Worm (Caenorhabditis elegans): ENCODE measurements around the gene sgt-1.
"Not testable (repeated sequence)": the region's sequence is repeated elsewhere in the genome, so short reads cannot be mapped to it uniquely, and the experiment has no call there.

sgt-1 gene

DNA sequence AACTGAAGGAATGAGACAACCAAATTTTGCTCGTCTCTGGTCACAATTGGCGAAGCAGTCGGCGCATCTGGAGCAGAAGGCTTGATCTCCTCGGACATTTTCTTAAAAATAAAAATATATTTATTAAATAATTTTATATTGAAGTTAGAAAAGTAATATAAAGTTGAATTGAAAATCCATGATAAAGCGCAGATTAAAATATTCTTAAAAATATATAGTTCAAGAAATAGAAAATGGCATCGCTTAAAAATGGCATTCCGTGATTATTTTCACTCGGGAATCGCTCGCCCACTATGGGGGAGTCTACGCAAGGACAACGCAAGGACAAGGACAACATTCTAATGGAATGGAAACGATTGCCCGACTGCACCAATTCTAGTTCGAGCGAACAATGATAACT lies at the start of gene sgt-1:
Gene sgt-1, minus strand, starts transcription at position 101 of the 400 bp plus-strand sequence.
- TF ChIP-seq C08G9.2 (tag; optimal IDR thresholded peaks at IDR 0.05); dve-1 (tag; optimal IDR thresholded peaks at IDR 0.05); hlh-13 (GFP tag; optimal IDR thresholded peaks at IDR 0.05): not testable (repeated sequence)

DNA sequence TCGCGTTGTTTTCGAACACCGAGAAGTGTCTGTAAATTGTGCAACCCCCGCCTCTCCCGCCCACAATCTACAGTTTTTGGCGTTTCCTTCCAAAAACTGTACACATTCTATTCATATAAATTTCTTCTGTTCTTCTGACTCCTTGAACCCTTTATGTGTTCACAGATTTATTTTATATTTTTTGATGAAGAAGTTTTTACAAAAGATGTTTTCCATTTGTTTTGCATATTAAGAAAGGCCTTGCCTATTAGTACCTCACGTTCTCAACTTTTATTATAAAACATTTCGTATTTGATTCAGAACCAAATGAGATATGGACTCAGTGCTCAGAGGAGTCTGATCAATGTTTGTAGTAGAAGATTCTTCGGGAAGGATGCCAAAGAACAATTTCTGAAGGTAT lies 49.7 kb upstream of the sgt-1 start, which contains the start of gene ndx-3:
Gene ndx-3, plus strand, starts transcription at position 301 of the 400 bp plus-strand sequence.
- no peak for TF ChIP-seq fax-1 (tag; optimal IDR thresholded peaks at IDR 0.05)
- no peak for TF ChIP-seq ceh-6 (GFP tag; optimal IDR thresholded peaks at IDR 0.05)
- no peak for TF ChIP-seq eyg-1 (tag; optimal IDR thresholded peaks at IDR 0.05)
- TF ChIP-seq unc-55 (GFP tag; optimal IDR thresholded peaks at IDR 0.05), result no peak
- TF ChIP-seq ceh-9 (tag; optimal IDR thresholded peaks at IDR 0.05), result no peak
- TF ChIP-seq unc-3 (GFP tag; conservative IDR thresholded peaks at IDR 0.05), result no peak
- TF ChIP-seq unc-3 (tag; optimal IDR thresholded peaks at IDR 0.05), result no peak
- TF ChIP-seq ref-2 (tag; optimal IDR thresholded peaks at IDR 0.05), result no peak
- no peak for TF ChIP-seq ahr-1 (tag; optimal IDR thresholded peaks at IDR 0.05)
- no peak for TF ChIP-seq madf-2 (tag; optimal IDR thresholded peaks at IDR 0.05)
- no peak for TF ChIP-seq ceh-18 (tag; optimal IDR thresholded peaks at IDR 0.05)
- no peak for TF ChIP-seq hlh-30 (tag; optimal IDR thresholded peaks at IDR 0.05; ENCODE audit: insufficient read depth)
- no peak for TF ChIP-seq ceh-34 (tag; optimal IDR thresholded peaks at IDR 0.05)

DNA sequence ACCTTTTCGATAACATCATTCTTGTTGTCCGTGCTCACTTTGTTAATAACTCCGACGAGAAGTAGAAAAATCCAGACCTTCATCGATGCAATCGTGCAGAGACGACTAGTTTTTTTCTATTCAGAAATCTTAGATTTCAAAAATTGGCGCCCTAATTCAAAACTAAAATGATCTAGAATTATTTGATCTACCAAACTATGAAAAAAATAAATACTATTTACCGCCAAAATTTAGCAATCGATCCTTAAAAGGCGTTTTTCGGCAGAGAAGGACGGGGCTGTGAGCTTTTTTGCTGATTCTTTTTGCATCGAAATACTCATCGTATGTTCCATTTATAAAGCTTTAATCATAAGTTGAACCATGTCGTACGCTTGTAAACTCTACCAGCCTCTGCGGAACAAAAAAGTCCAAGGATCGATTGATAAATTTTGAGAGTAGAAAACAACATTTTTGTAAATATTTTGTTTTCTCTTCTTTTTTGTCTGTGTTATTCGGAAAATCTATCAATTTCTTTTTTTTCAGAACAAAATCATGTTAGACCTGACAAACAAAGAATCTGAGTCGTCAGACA lies 45.9 kb upstream of the sgt-1 start, which contains the start of the genes try-1 and zyg-12:
Gene try-1, minus strand, starts transcription at position 148 of the 571 bp plus-strand sequence.
Gene zyg-12, plus strand, starts transcription at position 521 of the 571 bp plus-strand sequence.
- TF ChIP-seq gmeb-2 (tag; optimal IDR thresholded peaks at IDR 0.05) (no peak), ceh-14 (tag; optimal IDR thresholded peaks at IDR 0.05) (no peak), ceh-6 (GFP tag; optimal IDR thresholded peaks at IDR 0.05) (no peak), npax-4 (tag; optimal IDR thresholded peaks at IDR 0.05) (no peak), F13H6.1 (tag; optimal IDR thresholded peaks at IDR 0.05) (no peak), unc-42 (tag; optimal IDR thresholded peaks at IDR 0.05) (no peak)

DNA sequence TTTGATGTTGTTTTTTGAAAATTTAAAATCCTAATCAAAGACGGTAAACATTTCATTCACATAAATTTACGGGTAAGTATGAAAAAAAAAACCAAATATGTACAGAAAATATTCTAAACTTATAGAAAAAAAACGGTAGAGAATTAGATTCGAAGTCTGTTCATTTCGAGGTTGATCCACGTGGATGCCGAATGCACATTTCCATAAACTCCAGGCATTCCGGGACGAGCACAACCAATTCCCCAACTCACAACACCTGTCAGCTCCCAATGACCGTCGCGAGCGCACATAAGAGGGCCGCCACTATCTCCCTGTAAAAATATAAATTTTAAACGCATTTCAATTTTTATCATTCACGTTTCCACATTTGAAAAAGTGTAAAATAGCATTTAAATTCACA lies 44.5 kb upstream of the sgt-1 start:
- TF ChIP-seq tbx-7 (tag; optimal IDR thresholded peaks at IDR 0.05), result no peak
- TF ChIP-seq hlh-15 (tag; optimal IDR thresholded peaks at IDR 0.05), result no peak
- TF ChIP-seq dve-1 (tag; optimal IDR thresholded peaks at IDR 0.05), result no peak

DNA sequence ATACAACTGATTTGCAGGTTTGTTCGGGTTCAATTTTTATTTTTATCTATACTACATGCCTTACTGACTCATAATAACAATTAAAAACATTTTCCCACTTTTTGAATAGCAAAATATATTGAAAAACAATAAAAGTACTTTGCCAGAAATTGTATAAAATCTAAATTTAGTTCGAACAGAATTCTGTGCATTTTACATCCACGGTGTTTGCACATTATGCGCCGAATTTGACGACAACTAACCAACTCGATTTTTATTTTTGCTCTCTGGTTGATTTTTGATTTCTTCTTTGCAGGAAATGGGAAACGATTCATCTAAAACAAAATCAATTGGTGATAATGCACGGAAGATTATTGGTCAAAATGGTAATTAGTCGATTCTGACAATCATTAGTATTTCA lies 43.2 kb upstream of the sgt-1 start:
- no peak for TF ChIP-seq dve-1 (tag; optimal IDR thresholded peaks at IDR 0.05)
- no peak for TF ChIP-seq C08G9.2 (tag; optimal IDR thresholded peaks at IDR 0.05)
- TF ChIP-seq ceh-19 (GFP tag; optimal IDR thresholded peaks at IDR 0.05), result no peak
- TF ChIP-seq C38D4.7 (GFP tag; optimal IDR thresholded peaks at IDR 0.05), result no peak
- TF ChIP-seq ama-1 (optimal IDR thresholded peaks at IDR 0.05), result no peak
- TF ChIP-seq ceh-2 (tag; optimal IDR thresholded peaks at IDR 0.05), result no peak
- no peak for TF ChIP-seq hlh-8 (tag; optimal IDR thresholded peaks at IDR 0.05)
- TF ChIP-seq ceh-9 (tag; optimal IDR thresholded peaks at IDR 0.05), result no peak
- TF ChIP-seq unc-3 (GFP tag; conservative IDR thresholded peaks at IDR 0.05), result no peak
- no peak for TF ChIP-seq unc-3 (tag; optimal IDR thresholded peaks at IDR 0.05)
- no peak for TF ChIP-seq pros-1 (tag; optimal IDR thresholded peaks at IDR 0.05)
- TF ChIP-seq pat-9 (tag; optimal IDR thresholded peaks at IDR 0.05), result no peak

DNA sequence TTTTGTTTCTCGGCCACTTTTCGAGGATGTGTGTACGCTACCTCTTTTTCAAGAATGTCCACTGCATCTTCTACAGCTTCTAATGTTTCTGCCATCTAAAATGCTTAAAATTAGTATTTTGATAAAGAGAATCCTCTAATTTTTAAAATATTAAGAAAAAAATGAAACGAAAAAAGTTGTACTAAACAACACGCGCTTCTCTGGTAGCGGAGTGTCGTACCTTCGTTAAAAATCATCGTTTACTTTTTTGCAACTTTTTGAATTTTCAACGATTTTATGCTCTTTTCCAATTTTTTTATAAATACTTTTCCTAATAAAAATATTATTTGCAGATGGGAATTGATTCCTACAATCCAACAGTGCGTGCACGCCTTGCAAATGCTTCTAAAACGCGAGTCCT lies 42.1 kb upstream of the sgt-1 start, which contains the start of the genes gldi-11 and ZK546.2:
Gene gldi-11, minus strand, starts transcription at position 95 of the 400 bp plus-strand sequence.
Gene ZK546.2, plus strand, starts transcription at position 333 of the 400 bp plus-strand sequence.
- TF ChIP-seq dve-1 (tag; optimal IDR thresholded peaks at IDR 0.05) (no peak), rnt-1 (tag; optimal IDR thresholded peaks at IDR 0.05) (no peak), C08G9.2 (tag; optimal IDR thresholded peaks at IDR 0.05) (no peak), Y22D7AL.16 (tag; optimal IDR thresholded peaks at IDR 0.05) (no peak), unc-3 (GFP tag; conservative IDR thresholded peaks at IDR 0.05) (no peak), unc-3 (tag; optimal IDR thresholded peaks at IDR 0.05) (no peak), fkh-10 (GFP tag; optimal IDR thresholded peaks at IDR 0.05) (no peak), hlh-15 (tag; optimal IDR thresholded peaks at IDR 0.05) (no peak), unc-86 (tag; optimal IDR thresholded peaks at IDR 0.05) (no peak), hlh-8 (tag; optimal IDR thresholded peaks at IDR 0.05) (no peak), pqm-1 (tag; optimal IDR thresholded peaks at IDR 0.05) (no peak), ceh-6 (GFP tag; optimal IDR thresholded peaks at IDR 0.05) (no peak)

All from whole organism, late embryonic.